Worm (Caenorhabditis elegans): ENCODE measurements around the gene C34B4.2.

The C34B4.2 gene

DNA sequence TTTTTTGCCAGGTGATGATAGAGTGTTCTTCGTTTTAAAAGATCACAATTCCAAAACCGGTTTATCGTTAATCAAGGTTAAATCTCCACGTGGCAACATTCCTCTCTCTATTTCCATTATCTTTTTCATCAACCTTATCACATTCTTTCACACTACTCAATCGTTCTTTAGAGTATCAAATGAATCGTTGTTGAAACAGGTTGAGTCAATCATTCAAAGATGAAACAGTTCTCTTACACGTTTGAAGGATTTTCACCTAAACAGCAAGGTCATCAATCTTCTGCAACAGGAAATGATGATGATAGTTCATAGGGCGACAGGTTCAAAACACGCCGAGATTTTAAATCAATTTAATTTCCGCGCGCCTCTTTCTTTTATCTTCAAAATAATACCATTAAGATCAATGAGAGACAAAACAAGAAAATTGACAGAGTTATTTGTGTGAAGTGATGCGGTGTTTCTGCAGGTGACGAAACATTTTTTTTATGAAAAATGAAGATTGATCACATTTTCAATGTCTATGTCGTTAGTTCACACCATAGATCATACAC, 1.6 kb upstream of the C34B4.2 start (continued):
- peak; percentile 47 to 51 for TF ChIP-seq lsy-2 (tag; optimal IDR thresholded peaks at IDR 0.05)
- TF ChIP-seq hlh-30 (tag; optimal IDR thresholded peaks at IDR 0.05; ENCODE audit: insufficient read depth): peak; percentile 75
- TF ChIP-seq spr-3 (GFP tag; optimal IDR thresholded peaks at IDR 0.05): no peak
- no peak for TF ChIP-seq F26F4.8 (GFP tag; conservative IDR thresholded peaks at IDR 0.05)
- no peak for TF ChIP-seq spr-1 (tag; optimal IDR thresholded peaks at IDR 0.05)
- TF ChIP-seq nhr-42 (GFP tag; IDR thresholded peaks at IDR 0.05): no peak
- no peak for TF ChIP-seq mxl-2 (GFP tag; conservative IDR thresholded peaks at IDR 0.05)
- TF ChIP-seq skn-1 (tag; optimal IDR thresholded peaks at IDR 0.05): no peak
- no peak for TF ChIP-seq ZK546.5 (tag; optimal IDR thresholded peaks at IDR 0.05)
- peak; percentile 78 to 94 for TF ChIP-seq mdl-1 (tag; optimal IDR thresholded peaks at IDR 0.05)
- peak; percentile 57 for TF ChIP-seq nhr-6 (tag; optimal IDR thresholded peaks at IDR 0.05)
- no peak for TF ChIP-seq zag-1 (tag; optimal IDR thresholded peaks at IDR 0.05)
- TF ChIP-seq set-16 (GFP tag; IDR thresholded peaks at IDR 0.05): no peak
- peak; percentile 23 for TF ChIP-seq pqm-1 (tag; optimal IDR thresholded peaks at IDR 0.05)
- no peak for TF ChIP-seq attf-4 (tag; optimal IDR thresholded peaks at IDR 0.05)
- no peak for TF ChIP-seq egl-27 (tag; optimal IDR thresholded peaks at IDR 0.05)
- no peak for TF ChIP-seq unc-130 (GFP tag; optimal IDR thresholded peaks at IDR 0.05)
- no peak for TF ChIP-seq mdt-29 (GFP tag; IDR thresholded peaks at IDR 0.05)
- TF ChIP-seq mxl-3 (GFP tag; optimal IDR thresholded peaks at IDR 0.05): peak; percentile 91
- TF ChIP-seq ztf-11 (tag; optimal IDR thresholded peaks at IDR 0.05): no peak
- TF ChIP-seq unc-62 (GFP tag; optimal IDR thresholded peaks at IDR 0.05 in 1 of 2): peak in 1 of 2 experiments; percentile 99
- TF ChIP-seq unc-62 (tag; optimal IDR thresholded peaks at IDR 0.05): no peak
- TF ChIP-seq F44E2.7 (GFP tag; IDR thresholded peaks at IDR 0.05): no peak
- no peak for TF ChIP-seq nhr-41 (GFP tag; IDR thresholded peaks at IDR 0.05)
- TF ChIP-seq ceh-32 (tag; optimal IDR thresholded peaks at IDR 0.05; ENCODE audit: poor library complexity): no peak
- TF ChIP-seq daf-8 (GFP tag; IDR thresholded peaks at IDR 0.05): no peak
- TF ChIP-seq nhr-237 (tag; optimal IDR thresholded peaks at IDR 0.05): no peak
- TF ChIP-seq dmd-9 (GFP tag; IDR thresholded peaks at IDR 0.05): no peak
- TF ChIP-seq R02D3.7 (tag; optimal IDR thresholded peaks at IDR 0.05): no peak
- TF ChIP-seq nhr-10 (tag; optimal IDR thresholded peaks at IDR 0.05): peak; percentile 31
- no peak for TF ChIP-seq zip-2 (tag; optimal IDR thresholded peaks at IDR 0.05)
- peak; percentile 81 for TF ChIP-seq nhr-28 (tag; optimal IDR thresholded peaks at IDR 0.05)
- peak; percentile 36 for TF ChIP-seq nhr-102 (tag; optimal IDR thresholded peaks at IDR 0.05)
- TF ChIP-seq sdz-12 (GFP tag; optimal IDR thresholded peaks at IDR 0.05): no peak
- TF ChIP-seq rbr-2 (tag; optimal IDR thresholded peaks at IDR 0.05): no peak
- no peak for TF ChIP-seq nhr-111 (GFP tag; optimal IDR thresholded peaks at IDR 0.05)
- TF ChIP-seq F37D6.2 (tag; optimal IDR thresholded peaks at IDR 0.05): no peak
- TF ChIP-seq daf-12 (tag; optimal IDR thresholded peaks at IDR 0.05): no peak
- no peak for TF ChIP-seq ctbp-1 (GFP tag; IDR thresholded peaks at IDR 0.05)
- no peak for TF ChIP-seq ceh-82 (tag; optimal IDR thresholded peaks at IDR 0.05)
- no peak; the same call in none of the 2 replicates for TF ChIP-seq ceh-20 (GFP tag; IDR thresholded peaks at IDR 0.05)
- TF ChIP-seq madf-9 (GFP tag; conservative IDR thresholded peaks at IDR 0.05): no peak
- TF ChIP-seq cey-2 (tag; optimal IDR thresholded peaks at IDR 0.05; ENCODE audit: borderline replicate concordance, insufficient read depth): peak; percentile 86
- peak; percentile 78 for TF ChIP-seq nhr-25 (tag; optimal IDR thresholded peaks at IDR 0.05; ENCODE audit: borderline replicate concordance, insufficient read depth)
- peak; percentile 79 for TF ChIP-seq gei-8 (GFP tag; optimal IDR thresholded peaks at IDR 0.05)
- no peak for TF ChIP-seq Y48G9A.11 (GFP tag; IDR thresholded peaks at IDR 0.05)
- TF ChIP-seq ces-1 (GFP tag; optimal IDR thresholded peaks at IDR 0.05): no peak
- no peak for TF ChIP-seq lim-7 (GFP tag; IDR thresholded peaks at IDR 0.05)
- TF ChIP-seq zip-11 (GFP tag; IDR thresholded peaks at IDR 0.05): no peak
- no peak for TF ChIP-seq arid-1 (GFP tag; conservative IDR thresholded peaks at IDR 0.05)
- TF ChIP-seq hlh-11 (tag; optimal IDR thresholded peaks at IDR 0.05): peak; percentile 90
- peak; percentile 20 for TF ChIP-seq T20F7.1 (GFP tag; optimal IDR thresholded peaks at IDR 0.05)

Data from whole organism, L4 larva.